Fruit fly (Drosophila melanogaster): ENCODE data around the gene CG2604.

Gene CG2604

DNA sequence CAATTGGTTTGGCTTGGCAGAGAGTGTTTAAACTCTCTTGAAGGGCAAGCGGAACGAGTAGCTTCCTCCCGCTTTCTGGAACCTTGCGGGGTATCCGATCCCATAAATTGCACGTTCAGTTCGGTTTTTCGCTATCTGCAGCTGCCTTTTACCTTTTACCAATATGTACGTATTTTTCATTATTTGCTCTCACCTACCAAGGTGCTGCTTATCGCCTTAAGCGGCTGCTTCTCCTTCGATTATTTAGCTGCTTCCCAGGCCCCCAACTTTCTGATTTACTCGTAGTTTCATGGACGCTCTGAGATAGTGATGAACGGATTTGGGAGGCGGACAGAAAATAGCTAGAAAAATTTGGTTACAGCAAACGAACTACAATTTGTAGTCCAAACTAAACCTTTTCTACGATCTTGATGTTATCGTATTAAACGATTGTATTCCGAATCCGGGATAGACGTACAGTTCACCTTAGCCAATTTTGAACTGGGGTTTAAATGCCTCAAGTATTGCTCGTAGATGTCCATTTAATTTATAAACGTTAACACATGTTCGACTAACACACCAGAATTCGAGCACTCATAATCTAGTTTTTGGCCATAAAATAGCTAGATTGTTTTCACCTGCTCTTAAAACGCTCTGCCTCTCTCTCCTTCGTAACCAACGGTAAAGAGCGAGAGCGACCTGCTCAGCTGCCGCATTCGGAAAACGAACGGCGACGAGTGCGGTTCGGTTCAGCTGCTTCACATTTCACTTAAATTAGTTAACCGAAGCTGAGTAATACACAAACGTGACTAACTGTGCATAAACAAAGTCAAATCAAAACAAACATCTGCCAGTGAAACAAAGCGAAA lies 41.3 kb upstream of the CG2604 start (continued):
- peak; percentile 16 for TF ChIP-seq Sry-δ (GFP tag; optimal IDR thresholded peaks at IDR 0.05)
- no peak for TF ChIP-seq dati (GFP tag; IDR thresholded peaks at IDR 0.05)
- TF ChIP-seq ems (GFP tag; optimal IDR thresholded peaks at IDR 0.05), result no peak
- TF ChIP-seq Asciz (GFP tag; optimal IDR thresholded peaks at IDR 0.05), result peak; percentile 2
- TF ChIP-seq CG1529 (GFP tag; optimal IDR thresholded peaks at IDR 0.05), result no peak
- no peak for TF ChIP-seq E2f2 (GFP tag; IDR thresholded peaks at IDR 0.05)
- TF ChIP-seq CG6689 (GFP tag; IDR thresholded peaks at IDR 0.05), result no peak; the same call in 1 of the 2 replicates
- no peak for TF ChIP-seq en (GFP tag; optimal IDR thresholded peaks at IDR 0.05)
- no peak for TF ChIP-seq wdn (GFP tag; IDR thresholded peaks at IDR 0.05)
- TF ChIP-seq Bteb2 (GFP tag; optimal IDR thresholded peaks at IDR 0.05), result no peak
- no peak for TF ChIP-seq CG5245 (GFP tag; optimal IDR thresholded peaks at IDR 0.05)
- no peak for TF ChIP-seq Dbx (GFP tag; IDR thresholded peaks at IDR 0.05)
- peak; percentile 30 for TF ChIP-seq nom (GFP tag; optimal IDR thresholded peaks at IDR 0.05)
- TF ChIP-seq gsb-n (tag; optimal IDR thresholded peaks at IDR 0.05), result no peak
- TF ChIP-seq CG4360 (GFP tag; IDR thresholded peaks at IDR 0.05), result 0 out of 2 replicates have a peak, but pooled peaks have one; percentile 17
- TF ChIP-seq Max (GFP tag; optimal IDR thresholded peaks at IDR 0.05), result no peak
- no peak for TF ChIP-seq bowl (GFP tag; IDR thresholded peaks at IDR 0.05)
- TF ChIP-seq CG8765 (GFP tag; IDR thresholded peaks at IDR 0.05), result no peak
- peak; percentile 46 for TF ChIP-seq CG9727 (GFP tag; optimal IDR thresholded peaks at IDR 0.05)
- no peak for TF ChIP-seq pros (GFP tag; optimal IDR thresholded peaks at IDR 0.05)
- peak; percentile 67 for TF ChIP-seq grau (tag; optimal IDR thresholded peaks at IDR 0.05)
- TF ChIP-seq btn (GFP tag; optimal IDR thresholded peaks at IDR 0.05), result no peak
- TF ChIP-seq Sry-β (GFP tag; optimal IDR thresholded peaks at IDR 0.05), result peak; percentile 99
- TF ChIP-seq ttk (GFP tag; IDR thresholded peaks at IDR 0.05), result no peak
- TF ChIP-seq Dp (GFP tag; optimal IDR thresholded peaks at IDR 0.05), result no peak
- TF ChIP-seq CG13775 (GFP tag; optimal IDR thresholded peaks at IDR 0.05), result peak; percentile 42
- peak; percentile 38 for TF ChIP-seq Vsx1 (GFP tag; optimal IDR thresholded peaks at IDR 0.05)
- TF ChIP-seq Meics (GFP tag; optimal IDR thresholded peaks at IDR 0.05), result peak; percentile 56
- TF ChIP-seq Atf3 (GFP tag; optimal IDR thresholded peaks at IDR 0.05), result no peak
- TF ChIP-seq Lpt (GFP tag; optimal IDR thresholded peaks at IDR 0.05), result no peak
- no peak for TF ChIP-seq Optix (GFP tag; IDR thresholded peaks at IDR 0.05)
- TF ChIP-seq Oli (tag; optimal IDR thresholded peaks at IDR 0.05), result peak; percentile 45
- peak; percentile 34 for TF ChIP-seq CG4328 (GFP tag; optimal IDR thresholded peaks at IDR 0.05)
- TF ChIP-seq ewg (GFP tag; optimal IDR thresholded peaks at IDR 0.05), result no peak
- no peak for TF ChIP-seq CrebB (tag; optimal IDR thresholded peaks at IDR 0.05)
- TF ChIP-seq Ets97D (GFP tag; optimal IDR thresholded peaks at IDR 0.05), result no peak
- peak; percentile 79 for TF ChIP-seq CG17829 (tag; optimal IDR thresholded peaks at IDR 0.05)
- peak; percentile 8 for TF ChIP-seq mam (GFP tag; optimal IDR thresholded peaks at IDR 0.05)
- TF ChIP-seq tup (GFP tag; optimal IDR thresholded peaks at IDR 0.05), result no peak
- TF ChIP-seq CG16863 (GFP tag; optimal IDR thresholded peaks at IDR 0.05), result peak; percentile 44
- TF ChIP-seq CG12942 (GFP tag; optimal IDR thresholded peaks at IDR 0.05), result no peak
- TF ChIP-seq hth (optimal IDR thresholded peaks at IDR 0.05), result no peak
- peak; percentile 52 for TF ChIP-seq CG17385 (GFP tag; optimal IDR thresholded peaks at IDR 0.05)
- TF ChIP-seq CG12299 (tag; optimal IDR thresholded peaks at IDR 0.05), result peak; percentile 24
- TF ChIP-seq hb (GFP tag; IDR thresholded peaks at IDR 0.05; ENCODE audit: partially characterized antibody), result no peak
- no peak for TF ChIP-seq Ssrp (tag; optimal IDR thresholded peaks at IDR 0.05)
- TF ChIP-seq CG15696 (tag; optimal IDR thresholded peaks at IDR 0.05), result peak; percentile 9
- TF ChIP-seq CG11723 (GFP tag; optimal IDR thresholded peaks at IDR 0.05), result peak; percentile 15
- TF ChIP-seq chn (GFP tag; optimal IDR thresholded peaks at IDR 0.05), result no peak
- no peak for TF ChIP-seq CG2875 (GFP tag; optimal IDR thresholded peaks at IDR 0.05)
